Fruit fly (Drosophila melanogaster): ENCODE data around the gene per.

- TF ChIP-seq h (GFP tag; optimal IDR thresholded peaks at IDR 0.05), result no peak
- TF ChIP-seq jim (GFP tag; optimal IDR thresholded peaks at IDR 0.05), result no peak
- TF ChIP-seq pan (optimal IDR thresholded peaks at IDR 0.05), result no peak
- no peak for TF ChIP-seq dl (GFP tag; optimal IDR thresholded peaks at IDR 0.05; ENCODE audit: insufficient read depth in 1 of 2, partially characterized antibody in 2 of 2)
- no peak for TF ChIP-seq usp (GFP tag; optimal IDR thresholded peaks at IDR 0.05)
- no peak for TF ChIP-seq Sp1 (GFP tag; optimal IDR thresholded peaks at IDR 0.05)
- TF ChIP-seq woc (GFP tag; optimal IDR thresholded peaks at IDR 0.05), result no peak
- TF ChIP-seq Dfd (GFP tag; optimal IDR thresholded peaks at IDR 0.05), result no peak
- no peak for TF ChIP-seq psq (GFP tag; optimal IDR thresholded peaks at IDR 0.05)
These were observed 39.8 kb upstream of the per start for dm6 chrX:2645593-2645992.

Measured in whole organism, wandering third instar larva.